Fruit fly (Drosophila melanogaster) whole organism, embryonic: ENCODE data around the gene bbg.

Experiments
- Adf1 ChIP-seq: fragments of 200-800 bp; sonication (Bioruptor generic); IDR thresholded peaks from 2 replicates; pipeline ENCODE4 v1.3.6; 2022; ENCODE audit warnings: missing biosample characterization, missing genetic modification characterization
- Asciz ChIP-seq: fragments of 200-800 bp; sonication (Bioruptor generic); optimal IDR thresholded peaks from 2 replicates; lab custom pipeline; 2017; ENCODE audit warnings: missing biosample characterization, mild to moderate bottlenecking, missing genetic modification characterization, missing genetic modification reagents
- B-H2 ChIP-seq: fragments of 200-800 bp; sonication (Bioruptor generic); optimal IDR thresholded peaks from 2 replicates; lab custom pipeline; 2018; ENCODE audit warnings: missing biosample characterization, mild to moderate bottlenecking, missing genetic modification characterization
- CG11456 ChIP-seq: fragments of 200-800 bp; sonication (Bioruptor generic); IDR thresholded peaks from 3 replicates; pipeline ENCODE4 v1.3.6; 2022; ENCODE audit warnings: missing biosample characterization, missing genetic modification characterization
- CG11696 ChIP-seq: fragments of 200-800 bp; sonication (Bioruptor generic); IDR thresholded peaks from 2 replicates; pipeline ENCODE4 v1.3.6; 2022; ENCODE audit warnings: missing biosample characterization, missing genetic modification characterization
- CG14050 ChIP-seq: fragments of 200-800 bp; sonication (Bioruptor generic); IDR thresholded peaks from 3 replicates; pipeline ENCODE4 v1.3.6; 2022; ENCODE audit warnings: missing biosample characterization, missing genetic modification characterization
- CG15011 ChIP-seq: fragments of 200-800 bp; sonication (Bioruptor generic); optimal IDR thresholded peaks from 3 replicates; lab custom pipeline; 2018; ENCODE audit warnings: missing biosample characterization, mild to moderate bottlenecking, missing genetic modification characterization
- CG16863 ChIP-seq: fragments of 200-800 bp; sonication (Bioruptor generic); optimal IDR thresholded peaks from 3 replicates; lab custom pipeline; 2016; ENCODE audit warnings: missing biosample characterization, missing genetic modification characterization
- CG17385 ChIP-seq: fragments of 200-800 bp; sonication (Bioruptor generic); optimal IDR thresholded peaks from 3 replicates; lab custom pipeline; 2018; ENCODE audit warnings: missing biosample characterization, mild to moderate bottlenecking, missing genetic modification characterization
- CG18599 ChIP-seq: fragments of 200-800 bp; sonication (Bioruptor generic); optimal IDR thresholded peaks from 3 replicates; lab custom pipeline; 2017; ENCODE audit warnings: missing biosample characterization, missing genetic modification characterization, mild to moderate bottlenecking, moderate library complexity, missing genetic modification reagents
- CG30020 ChIP-seq: fragments of 200-800 bp; optimal IDR thresholded peaks from 2 replicates; lab custom pipeline; 2019; ENCODE audit warnings: missing biosample characterization, mild to moderate bottlenecking, missing genetic modification characterization, moderate library complexity
- CG30403 ChIP-seq: fragments of 200-800 bp; sonication (Bioruptor generic); optimal IDR thresholded peaks from 3 replicates; lab custom pipeline; 2016; ENCODE audit warnings: missing biosample characterization, missing genetic modification characterization
- CG3847 ChIP-seq: fragments of 200-800 bp; sonication (Bioruptor generic); IDR thresholded peaks from 2 replicates; pipeline ENCODE4 v1.3.6; 2022; ENCODE audit warnings: missing biosample characterization, missing genetic modification characterization
- CG4707 ChIP-seq: fragments of 200-800 bp; sonication (Bioruptor generic); optimal IDR thresholded peaks from 2 replicates; lab custom pipeline; 2018; ENCODE audit warnings: missing biosample characterization, mild to moderate bottlenecking, missing genetic modification characterization, moderate library complexity
- CG4854 ChIP-seq: fragments of 200-800 bp; sonication (Bioruptor generic); optimal IDR thresholded peaks from 2 replicates; lab custom pipeline; 2016; ENCODE audit warnings: missing biosample characterization, missing genetic modification characterization, inconsistent platforms
- CG6175 ChIP-seq: fragments of 200-800 bp; sonication (Bioruptor generic); IDR thresholded peaks from 3 replicates; pipeline ENCODE4 v1.3.6; 2022; ENCODE audit warnings: missing biosample characterization, missing genetic modification characterization
- CG6813 ChIP-seq: fragments of 200-800 bp; sonication (Bioruptor generic); optimal IDR thresholded peaks from 2 replicates; lab custom pipeline; 2017; ENCODE audit warnings: missing biosample characterization, missing genetic modification characterization, mild to moderate bottlenecking, moderate library complexity, missing genetic modification reagents
- CG7271 ChIP-seq: fragments of 200-800 bp; sonication (Bioruptor generic); optimal IDR thresholded peaks from 2 replicates; lab custom pipeline; 2018; ENCODE audit warnings: missing biosample characterization, mild to moderate bottlenecking, missing genetic modification characterization, moderate library complexity
- Doc3 ChIP-seq: fragments of 200-800 bp; sonication (Bioruptor generic); IDR thresholded peaks from 3 replicates; pipeline ENCODE4 v1.3.6; 2022; ENCODE audit warnings: missing biosample characterization, missing genetic modification characterization; ENCODE audit not compliant: partially characterized antibody
- Eip74EF ChIP-seq, 2 experiments: fragments of 200-800 bp in 1 of 2; fragments of >200 bp in 1 of 2; sonication (Bioruptor generic) in 1 of 2; optimal IDR thresholded peaks; 2 replicates each; lab custom pipeline; 2017 to 2019; ENCODE audit warnings: missing biosample characterization in 2 of 2, missing genetic modification characterization in 2 of 2, mild to moderate bottlenecking in 1 of 2, moderate library complexity in 1 of 2
- HLH54F ChIP-seq: fragments of 200-800 bp; sonication (Bioruptor generic); optimal IDR thresholded peaks from 3 replicates; lab custom pipeline; 2016; ENCODE audit warnings: missing biosample characterization, missing genetic modification characterization
- Myb ChIP-seq: fragments of 200-800 bp; sonication (Bioruptor generic); optimal IDR thresholded peaks from 2 replicates; lab custom pipeline; 2016; ENCODE audit warnings: missing biosample characterization, missing genetic modification characterization
- Pdp1 ChIP-seq, 2 experiments: fragments of 200-800 bp; sonication (Bioruptor generic); optimal IDR thresholded peaks; 3 replicates each; lab custom pipeline; 2016; ENCODE audit warnings: missing biosample characterization in 2 of 2, missing genetic modification characterization in 2 of 2, mild to moderate bottlenecking in 1 of 2, moderate library complexity in 1 of 2
- Ptx1 ChIP-seq: fragments of 200-800 bp; sonication (Bioruptor generic); IDR thresholded peaks from 2 replicates; pipeline ENCODE4 v1.3.6; 2022; ENCODE audit warnings: missing biosample characterization, missing genetic modification characterization
- Scr ChIP-seq: fragments of 200-800 bp; sonication (Bioruptor generic); IDR thresholded peaks from 2 replicates; pipeline ENCODE4 v1.3.6; 2022; ENCODE audit warnings: missing biosample characterization, missing genetic modification characterization; ENCODE audit not compliant: partially characterized antibody
- Xbp1 ChIP-seq: fragments of 200-800 bp; sonication (Bioruptor generic); optimal IDR thresholded peaks from 3 replicates; lab custom pipeline; 2016; ENCODE audit warnings: missing biosample characterization, mild to moderate bottlenecking, missing genetic modification characterization
- aop ChIP-seq: fragments of 200-800 bp; sonication (Bioruptor generic); IDR thresholded peaks from 2 replicates; pipeline ENCODE4 v1.3.6; 2022; ENCODE audit warnings: missing biosample characterization, missing genetic modification characterization
- chif ChIP-seq, 2 experiments: fragments of 200-800 bp; sonication (Bioruptor generic); optimal IDR thresholded peaks; 3 replicates each; lab custom pipeline; 2016; ENCODE audit warnings: missing biosample characterization in 2 of 2, missing genetic modification characterization in 2 of 2
- chinmo ChIP-seq: fragments of 200-800 bp; sonication (Bioruptor generic); IDR thresholded peaks from 4 replicates; pipeline ENCODE4 v1.3.6; 2022; ENCODE audit warnings: missing biosample characterization, missing genetic modification characterization; ENCODE audit not compliant: partially characterized antibody
- ci ChIP-seq: fragments of 200-800 bp; sonication (Bioruptor generic); IDR thresholded peaks from 3 replicates; pipeline ENCODE4 v1.3.6; 2022; ENCODE audit warnings: missing biosample characterization, missing genetic modification characterization
- crp ChIP-seq, 2 experiments: fragments of 200-800 bp; sonication (Bioruptor generic); optimal IDR thresholded peaks; 2 replicates in 1 of 2; 3 replicates in 1 of 2; lab custom pipeline; 2017; ENCODE audit warnings: missing biosample characterization in 2 of 2, missing genetic modification characterization in 2 of 2, mild to moderate bottlenecking in 1 of 2, moderate library complexity in 1 of 2
- danr ChIP-seq: fragments of 200-800 bp; sonication (Bioruptor generic); IDR thresholded peaks from 2 replicates; pipeline ENCODE4 v1.3.6; 2022; ENCODE audit warnings: missing biosample characterization, missing genetic modification characterization
- dmrt99B ChIP-seq: fragments of 200-800 bp; sonication (Bioruptor generic); optimal IDR thresholded peaks from 2 replicates; lab custom pipeline; 2018; ENCODE audit warnings: missing biosample characterization, mild to moderate bottlenecking, missing genetic modification characterization, moderate library complexity
- fd96Cb ChIP-seq: fragments of 200-800 bp; sonication (Bioruptor generic); optimal IDR thresholded peaks from 2 replicates; lab custom pipeline; 2018; ENCODE audit warnings: missing biosample characterization, mild to moderate bottlenecking, missing genetic modification characterization, moderate library complexity
- h ChIP-seq: fragments of >200 bp; optimal IDR thresholded peaks from 2 replicates; lab custom pipeline; 2017
- hb ChIP-seq: fragments of 200-800 bp; sonication (Bioruptor generic); IDR thresholded peaks from 3 replicates; pipeline ENCODE4 v1.3.6; 2022; ENCODE audit warnings: missing biosample characterization, missing genetic modification characterization; ENCODE audit not compliant: partially characterized antibody
- hkb ChIP-seq, 2 experiments: fragments of 200-800 bp in 1 of 2; fragments of >200 bp in 1 of 2; sonication (Bioruptor generic) in 1 of 2; IDR thresholded peaks in 1 of 2; optimal IDR thresholded peaks in 1 of 2; 2 replicates each; pipeline versions ENCODE4 v1.3.6 to Lab custom; 2017 to 2022; ENCODE audit warnings: missing biosample characterization in 1 of 2, missing genetic modification characterization in 1 of 2
- ind ChIP-seq: fragments of 200-800 bp; sonication (Bioruptor generic); optimal IDR thresholded peaks from 3 replicates; lab custom pipeline; 2016; ENCODE audit warnings: missing biosample characterization, missing genetic modification characterization
- jing ChIP-seq: fragments of 200-800 bp; sonication (Bioruptor generic); optimal IDR thresholded peaks from 2 replicates; lab custom pipeline; 2018; ENCODE audit warnings: missing biosample characterization, mild to moderate bottlenecking, missing genetic modification characterization
- kay ChIP-seq: fragments of 200-800 bp; sonication (Bioruptor generic); optimal IDR thresholded peaks from 2 replicates; lab custom pipeline; 2016; ENCODE audit warnings: missing biosample characterization, missing genetic modification characterization
- knrl ChIP-seq: fragments of 200-800 bp; sonication (Bioruptor generic); IDR thresholded peaks from 3 replicates; pipeline ENCODE4 v1.3.6; 2022; ENCODE audit warnings: missing biosample characterization, missing genetic modification characterization; ENCODE audit not compliant: partially characterized antibody
- lab ChIP-seq: fragments of 200-800 bp; sonication (Bioruptor generic); optimal IDR thresholded peaks from 3 replicates; lab custom pipeline; 2017; ENCODE audit warnings: missing biosample characterization, missing genetic modification characterization, mild to moderate bottlenecking, moderate library complexity, missing genetic modification reagents
- mirr ChIP-seq: fragments of 200-800 bp; sonication (Bioruptor generic); optimal IDR thresholded peaks from 3 replicates; lab custom pipeline; 2018; ENCODE audit warnings: missing biosample characterization, mild to moderate bottlenecking, missing genetic modification characterization
- pho ChIP-seq: fragments of 200-800 bp; sonication (Bioruptor generic); optimal IDR thresholded peaks from 2 replicates; lab custom pipeline; 2016; ENCODE audit warnings: missing biosample characterization, missing genetic modification characterization
- sc ChIP-seq, 3 experiments: fragments of >200 bp in 2 of 3; fragments of 200-800 bp in 1 of 3; sonication (Bioruptor generic) in 1 of 3; optimal IDR thresholded peaks; 2 replicates in 2 of 3; 3 replicates in 1 of 3; lab custom pipeline; 2017; ENCODE audit warnings: mild to moderate bottlenecking in 1 of 3, missing biosample characterization in 1 of 3, missing genetic modification characterization in 1 of 3, missing genetic modification reagents in 1 of 3
- sd ChIP-seq: fragments of 200-800 bp; sonication (Bioruptor generic); optimal IDR thresholded peaks from 3 replicates; lab custom pipeline; 2018; ENCODE audit warnings: missing biosample characterization, mild to moderate bottlenecking, missing genetic modification characterization, moderate library complexity
- slbo ChIP-seq: fragments of 200-800 bp; sonication (Bioruptor generic); IDR thresholded peaks from 2 replicates; pipeline ENCODE4 v1.3.6; 2022; ENCODE audit warnings: missing biosample characterization, missing genetic modification characterization
- stwl ChIP-seq: fragments of 200-800 bp; sonication (Bioruptor generic); optimal IDR thresholded peaks from 3 replicates; lab custom pipeline; 2018; ENCODE audit warnings: missing biosample characterization, mild to moderate bottlenecking, missing genetic modification characterization, moderate library complexity
- unc-4 ChIP-seq: fragments of 200-800 bp; sonication (Bioruptor generic); IDR thresholded peaks from 2 replicates; pipeline ENCODE4 v1.3.6; 2022; ENCODE audit warnings: missing biosample characterization, missing genetic modification characterization; ENCODE audit not compliant: partially characterized antibody

The bbg gene

DNA sequence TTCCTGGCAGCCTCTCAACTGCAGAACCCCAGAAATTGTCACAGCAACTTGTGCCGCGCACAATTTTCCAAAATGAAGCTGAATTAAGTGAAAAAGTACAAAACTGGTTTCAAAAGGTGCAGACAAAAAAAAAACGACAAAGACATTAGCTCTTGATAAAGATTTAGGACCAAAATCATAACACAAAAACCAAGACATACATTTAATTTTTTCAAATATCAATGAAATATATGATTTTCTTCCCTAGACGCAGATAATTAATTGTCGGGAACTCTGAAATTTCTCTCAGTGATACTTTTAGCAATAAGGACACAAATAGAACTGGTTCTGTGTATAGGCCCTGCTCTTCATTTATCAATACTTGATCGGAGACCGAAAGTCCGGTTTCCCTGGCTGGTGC, 171.4 kb downstream of the bbg start (continued):
- TF ChIP-seq CG6813 (GFP tag; lab: Kevin White, UChicago) (no peak), dmrt99B (tag; lab: Kevin White, UChicago) (no peak), sd (tag; lab: Kevin White, UChicago) (no peak), mirr (GFP tag; lab: Kevin White, UChicago) (no peak), CG17385 (GFP tag; lab: Kevin White, UChicago) (no peak), CG3847 (GFP tag; lab: Robert Waterston, UW) (no peak), CG7271 (tag; lab: Kevin White, UChicago) (no peak), Pdp1 (GFP tag; optimal IDR thresholded peaks at IDR 0.05; lab: Kevin White, UChicago) (peak; percentile 37 to 43), kay (GFP tag; lab: Kevin White, UChicago) (no peak), CG4854 (GFP tag; lab: Kevin White, UChicago) (no peak), Eip74EF (GFP tag; optimal IDR thresholded peaks at IDR 0.05; lab: Kevin White, UChicago) (no peak), Ptx1 (GFP tag; lab: Robert Waterston, UW) (peak; percentile 40; the same call in 1 of the 2 replicates), aop (no peak), knrl (GFP tag; lab: Robert Waterston, UW) (no peak), unc-4 (GFP tag; lab: Robert Waterston, UW) (no peak), HLH54F (GFP tag; lab: Kevin White, UChicago) (no peak), chinmo (GFP tag; lab: Robert Waterston, UW) (0 out of 4 replicates have a peak, but pooled peaks have one; percentile 8), Xbp1 (peak; percentile 32), Scr (GFP tag; lab: Robert Waterston, UW) (no peak), ci (peak; percentile 65; the same call in 2 of the 3 replicates), ind (no peak), CG30020 (tag; lab: Kevin White, UChicago) (no peak), pho (GFP tag; lab: Kevin White, UChicago) (no peak), CG4707 (GFP tag; lab: Kevin White, UChicago) (no peak), CG16863 (GFP tag; lab: Kevin White, UChicago) (peak; percentile 9), lab (GFP tag; lab: Kevin White, UChicago) (no peak), Asciz (GFP tag; lab: Kevin White, UChicago) (no peak), CG30403 (peak; percentile 4), Adf1 (GFP tag; lab: Robert Waterston, UW) (no peak), Myb (GFP tag; lab: Kevin White, UChicago) (no peak), CG18599 (GFP tag; lab: Kevin White, UChicago) (no peak), slbo (no peak), fd96Cb (tag; lab: Kevin White, UChicago) (no peak), CG6175 (GFP tag; lab: Robert Waterston, UW) (no peak), CG11696 (GFP tag; lab: Robert Waterston, UW) (no peak), B-H2 (GFP tag; lab: Kevin White, UChicago) (no peak), jing (GFP tag; lab: Kevin White, UChicago) (no peak), Doc3 (no peak), CG15011 (no peak), crp (GFP tag; optimal IDR thresholded peaks at IDR 0.05; lab: Kevin White, UChicago) (no peak), hkb (optimal IDR thresholded peaks at IDR 0.05; lab: Kevin White, UChicago) (no peak), hkb (GFP tag; IDR thresholded peaks at IDR 0.05; lab: Robert Waterston, UW) (no peak), h (no peak), CG11456 (no peak), stwl (tag; lab: Kevin White, UChicago) (peak; percentile 18), chif (GFP tag; optimal IDR thresholded peaks at IDR 0.05; lab: Kevin White, UChicago) (peak; percentile 21 to 83), danr (GFP tag; lab: Robert Waterston, UW) (no peak), hb (GFP tag; lab: Robert Waterston, UW) (no peak), CG14050 (no peak), sc (optimal IDR thresholded peaks at IDR 0.05; lab: Kevin White, UChicago) (no peak), sc (GFP tag; optimal IDR thresholded peaks at IDR 0.05; lab: Kevin White, UChicago) (no peak)
